Worm (Caenorhabditis elegans): Measurements from ENCODE around the gene gmeb-1.

ce11 chrII:6349-6748 is 13.0 kb upstream of the gmeb-1 start, which contains the start of gene osta-1:
- no peak for TF ChIP-seq aly-1 (tag; optimal IDR thresholded peaks at IDR 0.05)
- TF ChIP-seq ama-1 (optimal IDR thresholded peaks at IDR 0.05), result no peak
- no peak for TF ChIP-seq hmg-4 (GFP tag; optimal IDR thresholded peaks at IDR 0.05)
- TF ChIP-seq pes-1 (GFP tag; IDR thresholded peaks at IDR 0.05), result no peak
- no peak for TF ChIP-seq flt-1 (GFP tag; IDR thresholded peaks at IDR 0.05)
- TF ChIP-seq ceh-13 (GFP tag; optimal IDR thresholded peaks at IDR 0.05), result no peak
